Worm (Caenorhabditis elegans) whole organism, L4 larva: ENCODE data around the gene D1022.5.

Experiments used
- F37D6.2 ChIP-seq: sonication (generic microtip); optimal IDR thresholded peaks from 2 replicates; lab custom pipeline; 2016; ENCODE audit warnings: mild to moderate bottlenecking, missing genetic modification characterization, missing compliant biosample characterization
- aly-2 ChIP-seq: sonication (generic microtip); optimal IDR thresholded peaks from 2 replicates; lab custom pipeline; 2018; ENCODE audit warnings: missing biosample characterization, missing genetic modification characterization
- ceh-82 ChIP-seq: sonication (generic microtip); optimal IDR thresholded peaks from 2 replicates; lab custom pipeline; 2017; ENCODE audit warnings: missing biosample characterization, missing genetic modification characterization
- dmd-9 ChIP-seq: fragments of 200-800 bp; sonication (Bioruptor generic); IDR thresholded peaks from 2 replicates; pipeline ENCODE4 v1.3.6; 2022; ENCODE audit warnings: missing genetic modification reagents, missing genetic modification characterization, missing compliant biosample characterization
- jun-1 ChIP-seq: fragments of 150-350 bp; optimal IDR thresholded peaks from 2 replicates; lab custom pipeline; 2014; ENCODE audit warnings: missing biosample characterization, missing genetic modification reagents, missing genetic modification characterization
- lin-39 ChIP-seq: fragments of 150-350 bp; optimal IDR thresholded peaks from 2 replicates; lab custom pipeline; 2014; ENCODE audit warnings: missing biosample characterization, missing genetic modification reagents, missing genetic modification characterization
- madf-5 ChIP-seq, 2 experiments: fragments of 200-800 bp; sonication (Bioruptor generic); IDR thresholded peaks; 2 replicates each; pipeline ENCODE4 v1.3.6; 2022; ENCODE audit warnings: missing compliant biosample characterization in 2 of 2, missing genetic modification characterization in 2 of 2
- nhr-77 ChIP-seq: fragments of 150-350 bp; optimal IDR thresholded peaks from 2 replicates; lab custom pipeline; 2014; ENCODE audit warnings: missing biosample characterization, missing genetic modification characterization
- pha-4 ChIP-seq, 2 experiments: fragments of 150-350 bp in 1 of 2; fragments of 200-800 bp in 1 of 2; sonication (Bioruptor generic) in 1 of 2; IDR thresholded peaks in 1 of 2; optimal IDR thresholded peaks in 1 of 2; 2 replicates each; pipeline versions ENCODE4 v1.3.6 to Lab custom; 2014 to 2022; ENCODE audit warnings: missing genetic modification characterization in 2 of 2, missing genetic modification reagents in 2 of 2, missing biosample characterization in 1 of 2, missing compliant biosample characterization in 1 of 2
- rbr-2 ChIP-seq: sonication (generic microtip); optimal IDR thresholded peaks from 2 replicates; lab custom pipeline; 2016; ENCODE audit warnings: missing genotype, missing genetic modification characterization, missing compliant biosample characterization
- unc-130 ChIP-seq: sonication (generic microtip); optimal IDR thresholded peaks from 2 replicates; lab custom pipeline; 2016; ENCODE audit warnings: missing genetic modification reagents, missing genetic modification characterization, missing compliant biosample characterization
- unc-62 ChIP-seq, 3 experiments: fragments of 150-350 bp in 1 of 3; sonication (generic microtip); optimal IDR thresholded peaks in 2 of 3; peaks in 1 of 3; 1 replicate in 1 of 3; 2 replicates in 2 of 3; lab custom pipeline; 2014 to 2017; ENCODE audit warnings: missing biosample characterization in 3 of 3, missing genetic modification characterization in 3 of 3, missing genetic modification reagents in 3 of 3, missing genotype in 1 of 3
- vab-7 ChIP-seq: fragments of 200-800 bp; sonication (Bioruptor generic); IDR thresholded peaks from 2 replicates; pipeline ENCODE4 v1.3.6; 2022; ENCODE audit warnings: missing genetic modification reagents, missing genetic modification characterization, missing compliant biosample characterization

- no peak for TF ChIP-seq ceh-82 (tag; lab: Kevin White, UChicago)
- TF ChIP-seq pha-4 (GFP tag; IDR thresholded peaks at IDR 0.05; lab: Robert Waterston, UW) = no peak
- TF ChIP-seq pha-4 (tag; optimal IDR thresholded peaks at IDR 0.05; lab: Kevin White, UChicago) = no peak
- no peak for TF ChIP-seq dmd-9 (GFP tag; lab: Robert Waterston, UW)
- TF ChIP-seq unc-62 (GFP tag; optimal IDR thresholded peaks at IDR 0.05 in 1 of 2; lab: Kevin White, UChicago) = no peak
- no peak for TF ChIP-seq unc-62 (tag; optimal IDR thresholded peaks at IDR 0.05; lab: Kevin White, UChicago)
- TF ChIP-seq lin-39 = no peak
- TF ChIP-seq F37D6.2 (tag; lab: Kevin White, UChicago) = no peak
- no peak for TF ChIP-seq nhr-77 (tag; lab: Kevin White, UChicago)
- no peak for TF ChIP-seq madf-5 (GFP tag; IDR thresholded peaks at IDR 0.05; lab: Robert Waterston, UW)
- no peak for TF ChIP-seq vab-7 (GFP tag; lab: Robert Waterston, UW)
- TF ChIP-seq jun-1 = no peak
- TF ChIP-seq unc-130 (GFP tag; lab: Kevin White, UChicago) = no peak
- TF ChIP-seq aly-2 (tag; lab: Kevin White, UChicago) = no peak
- TF ChIP-seq rbr-2 = no peak
These were observed 10.7 kb upstream of the D1022.5 start for ce11 chrII:7469318-7469717.
